Worm (Caenorhabditis elegans): ENCODE results near the gene pgm-1.

pgm-1 gene

DNA sequence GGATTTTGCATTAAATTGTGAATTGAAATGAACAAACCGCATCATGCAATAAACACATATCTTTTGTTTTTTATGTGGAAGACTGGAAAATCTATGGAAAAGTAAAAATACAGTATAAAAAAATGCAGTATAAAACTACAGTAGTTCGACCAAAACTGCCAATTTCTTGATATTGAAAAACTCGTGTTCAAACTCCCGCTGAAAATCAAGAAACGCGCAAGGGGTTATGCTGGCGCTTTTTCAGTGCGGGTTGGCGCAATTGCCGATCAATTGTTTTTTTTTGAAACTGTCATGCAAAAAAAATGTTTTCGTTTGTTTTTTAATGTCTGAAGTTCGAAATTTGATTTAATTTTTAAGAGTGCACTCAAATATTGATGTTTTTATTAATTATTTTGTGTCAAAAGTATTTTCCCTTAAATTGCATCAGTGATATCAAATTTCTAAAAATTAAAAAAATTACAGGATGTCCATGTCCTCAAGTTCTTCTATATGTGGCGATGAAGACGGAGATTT is 37.6 kb upstream of the pgm-1 start, which contains the start of gene dnj-9 (continued):
- TF ChIP-seq ceh-82 (tag; optimal IDR thresholded peaks at IDR 0.05) (peak; percentile 95 to 96 (median 96)), fkh-10 (GFP tag; optimal IDR thresholded peaks at IDR 0.05) (peak; percentile 86), pax-3 (tag; optimal IDR thresholded peaks at IDR 0.05) (peak; percentile 86), ets-5 (GFP tag; IDR thresholded peaks at IDR 0.05) (no peak), ceh-90 (tag; optimal IDR thresholded peaks at IDR 0.05) (peak; percentile 57), tlp-1 (tag; optimal IDR thresholded peaks at IDR 0.05) (no peak), unc-62 (GFP tag; optimal IDR thresholded peaks at IDR 0.05) (no peak), irx-1 (tag; optimal IDR thresholded peaks at IDR 0.05) (peak; percentile 93), lin-35 (GFP tag; optimal IDR thresholded peaks at IDR 0.05) (peak; percentile 99), ces-1 (GFP tag; optimal IDR thresholded peaks at IDR 0.05) (no peak), unc-86 (tag; optimal IDR thresholded peaks at IDR 0.05) (peak; percentile 94), xbp-1 (tag; optimal IDR thresholded peaks at IDR 0.05) (peak; percentile 96), F16B12.6 (tag; optimal IDR thresholded peaks at IDR 0.05) (peak; percentile 72), ceh-8 (GFP tag; optimal IDR thresholded peaks at IDR 0.05) (peak; percentile 93), Y116A8C.19 (tag; optimal IDR thresholded peaks at IDR 0.05; ENCODE audit: borderline replicate concordance) (no peak), hpl-2 (GFP tag; optimal IDR thresholded peaks at IDR 0.05) (peak; percentile 29), snu-23 (GFP tag; optimal IDR thresholded peaks at IDR 0.05) (peak; percentile 97), aha-1 (tag; optimal IDR thresholded peaks at IDR 0.05) (peak; percentile 90), jun-1 (tag; optimal IDR thresholded peaks at IDR 0.05) (peak; percentile 92), nhr-47 (tag; optimal IDR thresholded peaks at IDR 0.05) (peak; percentile 97), blmp-1 (tag; optimal IDR thresholded peaks at IDR 0.05) (peak; percentile 85), skn-1 (tag; optimal IDR thresholded peaks at IDR 0.05) (peak; percentile 88), lin-14 (GFP tag; optimal IDR thresholded peaks at IDR 0.05) (peak; percentile 96), fos-1 (tag; optimal IDR thresholded peaks at IDR 0.05) (peak; percentile 90), nhr-237 (tag; optimal IDR thresholded peaks at IDR 0.05) (peak; percentile 65), C34B4.2 (tag; optimal IDR thresholded peaks at IDR 0.05) (peak; percentile 39), nhr-77 (tag; optimal IDR thresholded peaks at IDR 0.05) (peak; percentile 88), mep-1 (tag; optimal IDR thresholded peaks at IDR 0.05) (peak; percentile 99), lsy-2 (tag; optimal IDR thresholded peaks at IDR 0.05) (peak; percentile 95 to 96), ztf-11 (tag; optimal IDR thresholded peaks at IDR 0.05) (peak in 1 of 2 experiments; percentile 90), vab-15 (tag; optimal IDR thresholded peaks at IDR 0.05) (peak; percentile 45), C16A3.4 (tag; optimal IDR thresholded peaks at IDR 0.05) (peak; percentile 97), mab-9 (GFP tag; IDR thresholded peaks at IDR 0.05) (peak; percentile 85)

DNA sequence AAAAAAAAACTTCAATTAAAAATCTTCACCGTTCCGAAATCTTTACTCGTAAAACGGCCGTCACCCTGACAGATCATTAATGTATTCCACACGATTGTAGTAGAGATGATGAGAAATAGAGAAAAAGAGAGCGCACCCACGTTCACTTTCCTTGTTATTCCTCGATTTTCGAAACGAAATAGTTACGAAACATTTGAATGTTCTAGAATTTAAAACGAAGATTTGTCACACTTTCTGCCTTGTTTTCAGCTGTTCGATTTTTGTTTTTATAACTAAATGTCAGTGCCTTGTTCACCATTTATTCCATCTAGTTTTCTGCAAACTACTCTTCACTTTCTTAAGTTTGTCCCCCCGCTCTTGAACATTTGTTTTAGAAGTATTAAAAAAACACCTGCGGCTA is 34.5 kb upstream of the pgm-1 start:
- TF ChIP-seq nhr-28 (tag; optimal IDR thresholded peaks at IDR 0.05), result no peak
- peak; percentile 64 for TF ChIP-seq skn-1 (tag; optimal IDR thresholded peaks at IDR 0.05)
- TF ChIP-seq nhr-19 (GFP tag; conservative IDR thresholded peaks at IDR 0.05), result no peak
- peak; percentile 19 for TF ChIP-seq blmp-1 (tag; optimal IDR thresholded peaks at IDR 0.05)
- no peak for TF ChIP-seq efl-1 (optimal IDR thresholded peaks at IDR 0.05)
- TF ChIP-seq efl-1 (GFP tag; optimal IDR thresholded peaks at IDR 0.05 in 1 of 2), result peak; percentile 11 to 91

- peak in 1 of 2 experiments; percentile 14 for TF ChIP-seq efl-1 (optimal IDR thresholded peaks at IDR 0.05)
- no peak for TF ChIP-seq efl-1 (GFP tag; optimal IDR thresholded peaks at IDR 0.05 in 1 of 2)
- peak; percentile 65 for TF ChIP-seq lin-14 (GFP tag; optimal IDR thresholded peaks at IDR 0.05)
- TF ChIP-seq skn-1 (tag; optimal IDR thresholded peaks at IDR 0.05), result no peak
- TF ChIP-seq ceh-63 (GFP tag; optimal IDR thresholded peaks at IDR 0.05), result no peak
- TF ChIP-seq sox-4 (tag; optimal IDR thresholded peaks at IDR 0.05), result no peak
- TF ChIP-seq isw-1 (GFP tag; IDR thresholded peaks at IDR 0.05), result 0 out of 2 replicates have a peak, but pooled peaks have one; percentile 1
- no peak for TF ChIP-seq zag-1 (tag; optimal IDR thresholded peaks at IDR 0.05)
- TF ChIP-seq rnt-1 (tag; optimal IDR thresholded peaks at IDR 0.05), result peak; percentile 5
- no peak for TF ChIP-seq aly-2 (tag; optimal IDR thresholded peaks at IDR 0.05)
Measured at ce11 chrII:4855489-4855888, 33.7 kb upstream of the pgm-1 start.

All from whole organism, L1 larva.